Worm (Caenorhabditis elegans): ENCODE data around the gene K07G6.1.
A peak's percentile ranks its signal among the peaks of the same experiment; 100 is the strongest.
"Not testable (repeated sequence)": the region's sequence is repeated elsewhere in the genome, so short reads cannot be mapped to it uniquely, and the experiment has no call there.

The K07G6.1 gene

DNA sequence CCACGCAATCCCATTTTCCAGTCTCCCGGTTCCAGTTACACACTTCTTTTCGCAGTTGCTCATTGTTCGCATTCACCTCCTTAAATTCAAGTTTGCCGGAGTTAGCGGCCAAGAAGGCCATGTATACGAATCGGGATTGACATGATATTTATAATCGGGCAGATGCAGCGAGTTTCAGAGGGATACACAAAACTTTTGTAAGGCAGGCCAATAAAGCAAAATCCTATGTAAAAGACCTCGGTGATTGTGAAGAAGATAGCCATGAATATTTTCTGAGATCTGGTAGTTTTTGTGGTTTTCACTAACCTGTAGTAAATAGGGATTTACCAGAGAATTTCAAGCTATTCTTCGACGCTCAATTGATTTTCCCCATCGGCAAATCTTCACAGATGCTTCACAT is 25.4 kb downstream of the K07G6.1 start:
- TF ChIP-seq unc-62 (GFP tag; optimal IDR thresholded peaks at IDR 0.05 in 1 of 2) (peak in 1 of 2 experiments; percentile 93), unc-62 (tag; optimal IDR thresholded peaks at IDR 0.05) (no peak), T26A8.4 (GFP tag; IDR thresholded peaks at IDR 0.05) (no peak)

DNA sequence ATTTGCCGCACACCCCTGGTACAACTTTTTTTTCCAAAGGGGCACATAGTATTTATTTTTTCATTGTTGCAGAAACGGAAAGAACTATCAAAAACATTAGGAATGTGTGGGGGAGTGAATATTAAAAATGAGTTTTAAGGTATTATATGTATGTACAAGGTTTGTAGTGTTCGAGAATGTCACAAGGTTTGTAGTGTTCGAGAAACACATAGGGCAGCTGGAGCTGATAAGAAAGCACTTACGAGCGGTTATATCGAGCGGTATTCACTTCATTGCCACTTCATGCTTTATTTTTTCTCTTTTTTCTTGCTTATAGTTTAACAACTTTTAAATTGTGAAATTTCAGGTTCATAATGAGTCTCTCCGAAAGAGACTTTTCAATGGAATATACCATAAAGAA is 26.1 kb downstream of the K07G6.1 start:
- peak; percentile 37; the same call in 1 of the 2 replicates for TF ChIP-seq php-3 (GFP tag; IDR thresholded peaks at IDR 0.05)
- TF ChIP-seq nhr-28 (tag; optimal IDR thresholded peaks at IDR 0.05) = peak; percentile 95
- TF ChIP-seq dmd-6 (GFP tag; IDR thresholded peaks at IDR 0.05) = 0 out of 2 replicates have a peak, but pooled peaks have one; percentile 19
- peak; percentile 58 for TF ChIP-seq hlh-11 (tag; optimal IDR thresholded peaks at IDR 0.05)
- not testable (repeated sequence) for TF ChIP-seq daf-16 (GFP tag; optimal IDR thresholded peaks at IDR 0.05)
- peak; percentile 57 for TF ChIP-seq daf-16 (tag; optimal IDR thresholded peaks at IDR 0.05)
- TF ChIP-seq pqm-1 (tag; optimal IDR thresholded peaks at IDR 0.05) = peak; percentile 66
- peak; percentile 15 for TF ChIP-seq aha-1 (tag)

DNA sequence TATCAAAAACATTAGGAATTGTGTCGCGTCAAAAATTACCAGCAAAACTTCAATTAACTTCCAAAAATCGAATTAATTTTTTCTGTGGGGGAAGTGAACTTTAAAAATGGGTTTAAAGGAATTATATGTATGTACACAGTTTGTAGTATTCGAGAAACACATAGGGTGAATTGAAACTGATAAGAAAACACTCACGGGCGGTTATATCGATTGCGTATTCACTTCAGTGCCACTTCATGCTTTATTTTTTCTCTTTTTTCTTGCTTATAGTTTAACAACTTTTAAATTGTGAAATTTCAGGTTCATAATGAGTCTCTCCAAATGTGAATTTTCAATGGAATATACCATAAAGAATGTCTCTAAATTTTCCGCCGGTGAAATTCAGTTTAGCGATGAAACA is 30.0 kb downstream of the K07G6.1 start, which contains the start of gene math-26:
Gene math-26 (plus strand): TSS at position 301 of the 400 bp plus-strand sequence.
- not testable (repeated sequence) for TF ChIP-seq arid-1 (GFP tag; conservative IDR thresholded peaks at IDR 0.05); T20F7.1 (GFP tag; optimal IDR thresholded peaks at IDR 0.05); fkh-10 (GFP tag; optimal IDR thresholded peaks at IDR 0.05)

DNA sequence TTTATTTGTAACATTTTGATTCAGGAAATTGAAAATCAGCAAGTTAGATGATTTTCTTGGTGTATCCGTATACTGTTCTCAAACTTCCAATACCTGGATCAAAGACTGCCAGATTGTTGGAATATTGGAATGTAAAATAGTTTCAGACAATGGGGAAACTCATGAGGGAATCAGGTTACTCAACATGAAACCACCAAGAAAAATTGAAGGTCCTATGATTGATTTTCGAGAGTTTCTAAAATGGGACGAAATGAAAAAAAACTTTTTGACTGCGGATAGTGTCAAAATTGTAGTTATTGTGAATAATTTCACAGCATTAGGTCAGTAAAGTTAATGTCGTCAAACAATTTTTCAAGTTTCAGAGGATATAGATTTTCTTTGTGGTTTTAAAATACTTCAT is 30.4 kb downstream of the K07G6.1 start, which contains the start of gene math-3:
Gene math-3 (plus strand): TSS at position 301 of the 400 bp plus-strand sequence.
- no peak for TF ChIP-seq ama-1 (optimal IDR thresholded peaks at IDR 0.05)
- TF ChIP-seq unc-62 (GFP tag; optimal IDR thresholded peaks at IDR 0.05 in 1 of 2) = peak in 1 of 2 experiments; percentile 46
- no peak for TF ChIP-seq unc-62 (tag; optimal IDR thresholded peaks at IDR 0.05)

DNA sequence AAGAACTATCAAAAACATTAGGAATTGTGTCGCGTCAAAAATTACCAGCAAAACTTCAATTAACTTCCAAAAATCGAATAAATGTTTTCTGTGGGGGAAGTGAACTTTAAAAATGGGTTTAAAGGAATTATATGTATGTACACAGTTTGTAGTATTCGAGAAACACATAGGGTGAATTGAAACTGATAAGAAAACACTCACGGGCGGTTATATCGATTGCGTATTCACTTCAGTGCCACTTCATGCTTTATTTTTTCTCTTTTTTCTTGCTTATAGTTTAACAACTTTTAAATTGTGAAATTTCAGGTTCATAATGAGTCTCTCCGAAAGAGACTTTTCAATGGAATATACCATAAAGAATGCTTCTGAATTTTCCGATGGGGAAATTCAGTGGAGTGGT is 33.9 kb downstream of the K07G6.1 start, which contains the start of gene F36H5.14:
Gene F36H5.14 (plus strand): TSS at position 301 of the 400 bp plus-strand sequence.
- not testable (repeated sequence) for TF ChIP-seq vab-7 (GFP tag; IDR thresholded peaks at IDR 0.05); ceh-32 (tag; optimal IDR thresholded peaks at IDR 0.05; ENCODE audit: poor library complexity); mdl-1 (tag; optimal IDR thresholded peaks at IDR 0.05)

DNA sequence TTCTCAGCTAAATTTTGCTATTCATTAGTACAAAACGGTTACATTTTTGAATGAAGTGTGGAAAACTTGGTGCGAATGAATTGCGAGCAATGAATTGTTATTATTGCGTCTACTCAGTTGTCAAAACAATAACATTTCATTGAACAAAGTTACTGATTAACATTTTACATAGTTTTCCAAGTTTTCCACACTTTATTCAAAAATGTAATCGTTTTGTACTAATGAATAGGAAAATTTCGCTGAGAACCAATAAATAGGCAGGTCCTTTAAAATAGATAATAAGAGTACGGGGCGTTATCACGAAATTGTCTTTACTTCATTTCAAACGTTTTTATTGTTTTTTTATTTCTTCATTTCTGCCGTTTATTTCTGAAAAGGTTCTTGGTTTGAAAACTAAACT is 41.1 kb downstream of the K07G6.1 start, which contains the start of gene math-4:
Gene math-4 (minus strand): TSS at position 101 of the 400 bp plus-strand sequence.
- no peak for TF ChIP-seq lsy-2 (tag; optimal IDR thresholded peaks at IDR 0.05)
- TF ChIP-seq vab-7 (GFP tag; IDR thresholded peaks at IDR 0.05) = no peak
- TF ChIP-seq ceh-62 (tag; optimal IDR thresholded peaks at IDR 0.05) = no peak
- no peak for TF ChIP-seq mxl-2 (GFP tag; conservative IDR thresholded peaks at IDR 0.05)
- no peak for TF ChIP-seq dve-1 (tag; optimal IDR thresholded peaks at IDR 0.05; ENCODE audit: insufficient read depth)
- TF ChIP-seq lin-13 (GFP tag; optimal IDR thresholded peaks at IDR 0.05) = no peak
- TF ChIP-seq F10B5.3 (tag; optimal IDR thresholded peaks at IDR 0.05) = no peak
- TF ChIP-seq php-3 (GFP tag; IDR thresholded peaks at IDR 0.05) = no peak
- TF ChIP-seq nhr-102 (tag; optimal IDR thresholded peaks at IDR 0.05) = no peak
- TF ChIP-seq nhr-41 (GFP tag; IDR thresholded peaks at IDR 0.05) = no peak
- TF ChIP-seq tag-97 (GFP tag; IDR thresholded peaks at IDR 0.05) = no peak
- no peak for TF ChIP-seq mdl-1 (tag; optimal IDR thresholded peaks at IDR 0.05)
- no peak for TF ChIP-seq spr-1 (tag; optimal IDR thresholded peaks at IDR 0.05)
- no peak for TF ChIP-seq arid-1 (GFP tag; conservative IDR thresholded peaks at IDR 0.05)

DNA sequence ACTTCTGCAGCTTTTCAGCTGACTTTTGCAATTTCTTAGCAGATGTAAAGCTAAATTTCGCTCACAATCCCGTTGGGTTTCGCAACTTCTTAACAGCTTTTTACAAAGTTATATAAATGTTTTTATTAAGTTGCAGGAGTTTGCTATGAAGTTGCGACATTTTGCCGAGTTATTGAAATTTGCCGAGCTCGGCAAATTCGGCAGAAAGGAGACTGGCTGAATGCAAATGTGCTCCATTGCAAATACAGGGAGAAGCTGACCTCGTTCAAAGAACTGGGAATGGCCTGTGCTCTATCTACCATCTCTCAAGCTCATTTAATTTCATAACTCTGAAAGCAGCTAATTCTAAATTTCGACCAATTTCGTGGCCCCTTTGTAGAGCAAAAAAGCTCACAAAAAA is 43.5 kb downstream of the K07G6.1 start, which contains the start of gene C08F1.11:
Gene C08F1.11 (minus strand): TSS at position 101 of the 400 bp plus-strand sequence.
- TF ChIP-seq rbr-2 (tag; optimal IDR thresholded peaks at IDR 0.05) (no peak), madf-9 (GFP tag; conservative IDR thresholded peaks at IDR 0.05) (no peak), F49E8.2 (tag; optimal IDR thresholded peaks at IDR 0.05; ENCODE audit: borderline replicate concordance) (no peak), nhr-10 (tag; optimal IDR thresholded peaks at IDR 0.05) (no peak), zag-1 (tag; optimal IDR thresholded peaks at IDR 0.05) (no peak), nhr-102 (tag; optimal IDR thresholded peaks at IDR 0.05) (no peak), snpc-4 (tag; optimal IDR thresholded peaks at IDR 0.05) (no peak), madf-5 (GFP tag; IDR thresholded peaks at IDR 0.05) (no peak), F44E2.7 (GFP tag; IDR thresholded peaks at IDR 0.05) (no peak), dpl-1 (GFP tag; optimal IDR thresholded peaks at IDR 0.05) (no peak), T26A8.4 (GFP tag; IDR thresholded peaks at IDR 0.05) (no peak), snpc-1.2 (GFP tag; IDR thresholded peaks at IDR 0.05) (no peak), mxl-2 (GFP tag; conservative IDR thresholded peaks at IDR 0.05) (no peak)

Measured in whole organism, L4 larva.